Worm (Caenorhabditis elegans) whole organism, early embryonic: ENCODE data around the gene W09C2.10.

Experiments used
- B0310.2 ChIP-seq: sonication (generic microtip); optimal IDR thresholded peaks from 2 replicates; lab custom pipeline; 2016; ENCODE audit warnings: mild to moderate bottlenecking, missing genetic modification characterization, missing compliant biosample characterization
- F13C5.2 ChIP-seq: sonication (generic microtip); optimal IDR thresholded peaks from 2 replicates; lab custom pipeline; 2017; ENCODE audit warnings: mild to moderate bottlenecking, missing genetic modification characterization, inconsistent platforms, missing compliant biosample characterization
- aly-1 ChIP-seq: sonication (generic microtip); optimal IDR thresholded peaks from 2 replicates; lab custom pipeline; 2016; ENCODE audit warnings: missing genetic modification characterization, missing compliant biosample characterization
- ama-1 ChIP-seq: fragments of 150-350 bp; optimal IDR thresholded peaks from 2 replicates; lab custom pipeline; 2014
- ceh-36 ChIP-seq: sonication (generic microtip); optimal IDR thresholded peaks from 2 replicates; lab custom pipeline; 2016; ENCODE audit warnings: missing genetic modification characterization, inconsistent platforms, missing compliant biosample characterization
- ets-7 ChIP-seq: sonication (generic microtip); optimal IDR thresholded peaks from 2 replicates; lab custom pipeline; 2016; ENCODE audit warnings: missing genotype, missing genetic modification characterization, missing compliant biosample characterization
- flt-1 ChIP-seq: fragments of 200-800 bp; sonication (Bioruptor generic); IDR thresholded peaks from 2 replicates; pipeline ENCODE4 v1.3.6; 2022; ENCODE audit warnings: missing genetic modification characterization, missing compliant biosample characterization
- hmg-4 ChIP-seq: fragments of 200-800 bp; sonication (Bioruptor generic); optimal IDR thresholded peaks from 2 replicates; lab custom pipeline; 2018; ENCODE audit warnings: mild to moderate bottlenecking, missing genetic modification characterization, missing compliant biosample characterization
- pes-1 ChIP-seq: fragments of 200-800 bp; sonication (Bioruptor generic); IDR thresholded peaks from 2 replicates; pipeline ENCODE4 v1.3.6; 2022; ENCODE audit warnings: missing genetic modification reagents, missing genetic modification characterization, missing compliant biosample characterization
- tra-4 ChIP-seq: sonication (generic microtip); optimal IDR thresholded peaks from 2 replicates; lab custom pipeline; 2017; ENCODE audit warnings: missing genetic modification characterization, missing compliant biosample characterization

- no peak for TF ChIP-seq ama-1 (lab: Kevin White, UChicago)
- TF ChIP-seq F13C5.2 (tag; lab: Kevin White, UChicago) = no peak
- no peak for TF ChIP-seq aly-1
- no peak for TF ChIP-seq flt-1 (GFP tag; lab: Robert Waterston, UW)
- no peak for TF ChIP-seq tra-4 (tag; lab: Kevin White, UChicago)
- no peak for TF ChIP-seq B0310.2 (tag; lab: Kevin White, UChicago)
- no peak for TF ChIP-seq pes-1 (GFP tag; lab: Robert Waterston, UW)
- no peak for TF ChIP-seq ceh-36
- TF ChIP-seq ets-7 (tag; lab: Kevin White, UChicago) = no peak
- no peak for TF ChIP-seq hmg-4 (GFP tag; lab: Kevin White, UChicago)
Observed at ce11 chrIV:9659999-9660398, 35.1 kb upstream of the W09C2.10 start.
